Fruit fly (Drosophila melanogaster) whole organism, prepupa: ENCODE measurements around the gene Ir100a.

Experiments
- CG10631 ChIP-seq: fragments of 200-800 bp; sonication (Bioruptor generic); optimal IDR thresholded peaks from 2 replicates; lab custom pipeline; 2016; ENCODE audit warnings: missing biosample characterization, missing genetic modification characterization
- CG10669 ChIP-seq: fragments of 200-800 bp; sonication (Bioruptor generic); optimal IDR thresholded peaks from 3 replicates; lab custom pipeline; 2018; ENCODE audit warnings: missing biosample characterization, mild to moderate bottlenecking, missing genetic modification characterization, moderate library complexity
- CG11294 ChIP-seq: fragments of 200-800 bp; sonication (Bioruptor generic); IDR thresholded peaks from 2 replicates; pipeline ENCODE4 v1.3.6; 2022; ENCODE audit warnings: missing biosample characterization, missing genetic modification characterization
- CG11902 ChIP-seq: fragments of 200-800 bp; sonication (Bioruptor generic); optimal IDR thresholded peaks from 3 replicates; lab custom pipeline; 2016; ENCODE audit warnings: missing biosample characterization, missing genetic modification characterization
- CG15336 ChIP-seq: fragments of 200-800 bp; sonication (Bioruptor generic); IDR thresholded peaks from 2 replicates; pipeline ENCODE4 v1.3.6; 2022; ENCODE audit warnings: missing biosample characterization, missing genetic modification characterization
- CG3032 ChIP-seq: fragments of 200-800 bp; optimal IDR thresholded peaks from 2 replicates; lab custom pipeline; 2019; ENCODE audit warnings: missing biosample characterization, mild to moderate bottlenecking, missing genetic modification characterization, moderate library complexity
- CG31627 ChIP-seq: fragments of 200-800 bp; sonication (Bioruptor generic); optimal IDR thresholded peaks from 3 replicates; lab custom pipeline; 2016; ENCODE audit warnings: missing biosample characterization, missing genetic modification characterization
- CG32006 ChIP-seq: fragments of 200-800 bp; sonication (Bioruptor generic); optimal IDR thresholded peaks from 3 replicates; lab custom pipeline; 2017; ENCODE audit warnings: missing biosample characterization, mild to moderate bottlenecking, missing genetic modification characterization
- CG34406 ChIP-seq: fragments of 200-800 bp; sonication (Bioruptor generic); optimal IDR thresholded peaks from 3 replicates; lab custom pipeline; 2016; ENCODE audit warnings: missing biosample characterization, missing genetic modification characterization
- CG3919 ChIP-seq: fragments of 200-800 bp; sonication (Bioruptor generic); optimal IDR thresholded peaks from 3 replicates; lab custom pipeline; 2016; ENCODE audit warnings: missing biosample characterization, missing genetic modification characterization
- CG6163 ChIP-seq: fragments of 200-800 bp; sonication (Bioruptor generic); IDR thresholded peaks from 3 replicates; pipeline ENCODE4 v1.3.6; 2022; ENCODE audit warnings: missing biosample characterization, missing genetic modification characterization
- CG6276 ChIP-seq: fragments of 200-800 bp; sonication (Bioruptor generic); optimal IDR thresholded peaks from 2 replicates; lab custom pipeline; 2017; ENCODE audit warnings: missing biosample characterization, mild to moderate bottlenecking, missing genetic modification characterization
- CG6792 ChIP-seq: fragments of 200-800 bp; sonication (Bioruptor generic); optimal IDR thresholded peaks from 3 replicates; lab custom pipeline; 2016; ENCODE audit warnings: missing biosample characterization, missing genetic modification characterization
- CG6808 ChIP-seq: fragments of 200-800 bp; sonication (Bioruptor generic); optimal IDR thresholded peaks from 3 replicates; lab custom pipeline; 2017; ENCODE audit warnings: missing biosample characterization, missing genetic modification characterization, mild to moderate bottlenecking, moderate library complexity, missing genetic modification reagents
- CG6854 ChIP-seq: fragments of 200-800 bp; sonication (Bioruptor generic); optimal IDR thresholded peaks from 2 replicates; lab custom pipeline; 2017; ENCODE audit warnings: missing biosample characterization, mild to moderate bottlenecking, missing genetic modification characterization
- CG7368 ChIP-seq: fragments of 200-800 bp; sonication (Bioruptor generic); optimal IDR thresholded peaks from 3 replicates; lab custom pipeline; 2016; ENCODE audit warnings: missing biosample characterization, missing genetic modification characterization
- CG8119 ChIP-seq: fragments of 200-800 bp; sonication (Bioruptor generic); IDR thresholded peaks from 3 replicates; pipeline ENCODE4 v1.3.6; 2022; ENCODE audit warnings: missing biosample characterization, missing genetic modification characterization
- CG9139 ChIP-seq: fragments of 200-800 bp; sonication (Bioruptor generic); optimal IDR thresholded peaks from 3 replicates; lab custom pipeline; 2017; ENCODE audit warnings: missing biosample characterization, mild to moderate bottlenecking, missing genetic modification characterization
- Eip75B ChIP-seq: fragments of 200-800 bp; sonication (Bioruptor generic); optimal IDR thresholded peaks from 3 replicates; lab custom pipeline; 2016; ENCODE audit warnings: missing biosample characterization, missing genetic modification characterization
- Eip78C ChIP-seq: fragments of 200-800 bp; sonication (Bioruptor generic); peaks from one replicate; lab custom pipeline; 2016; ENCODE audit warnings: missing biosample characterization, missing genetic modification characterization
- Ets21C ChIP-seq: fragments of 200-800 bp; sonication (Bioruptor generic); optimal IDR thresholded peaks from 3 replicates; lab custom pipeline; 2016; ENCODE audit warnings: missing biosample characterization, missing genetic modification characterization
- Ets96B ChIP-seq: fragments of 200-800 bp; optimal IDR thresholded peaks from 2 replicates; lab custom pipeline; 2019; ENCODE audit warnings: missing biosample characterization, mild to moderate bottlenecking, missing genetic modification characterization, moderate library complexity
- Gug ChIP-seq: fragments of 200-800 bp; sonication (Bioruptor generic); IDR thresholded peaks from 2 replicates; pipeline ENCODE4 v1.3.6; 2022; ENCODE audit warnings: missing biosample characterization, missing genetic modification characterization
- Hr38 ChIP-seq: sonication (Bioruptor generic); optimal IDR thresholded peaks from 2 replicates; lab custom pipeline; 2016; ENCODE audit warnings: missing biosample characterization, missing genetic modification characterization
- Hr4 ChIP-seq: fragments of 200-800 bp; sonication (Bioruptor generic); optimal IDR thresholded peaks from 3 replicates; lab custom pipeline; 2016; ENCODE audit warnings: missing biosample characterization, missing genetic modification characterization
- Lpt ChIP-seq: fragments of 200-800 bp; sonication (Bioruptor generic); optimal IDR thresholded peaks from 3 replicates; lab custom pipeline; 2016; ENCODE audit warnings: missing biosample characterization, missing genetic modification characterization
- OdsH ChIP-seq: fragments of 200-800 bp; sonication (Bioruptor generic); optimal IDR thresholded peaks from 3 replicates; lab custom pipeline; 2016; ENCODE audit warnings: missing biosample characterization, missing genetic modification characterization
- Sox102F ChIP-seq: fragments of 200-800 bp; sonication (Bioruptor generic); optimal IDR thresholded peaks from 2 replicates; lab custom pipeline; 2016; ENCODE audit warnings: missing biosample characterization, mild to moderate bottlenecking, missing genetic modification characterization
- Sox14 ChIP-seq: fragments of 200-800 bp; sonication (Bioruptor generic); optimal IDR thresholded peaks from 3 replicates; lab custom pipeline; 2016; ENCODE audit warnings: missing biosample characterization, missing genetic modification characterization
- Sox15 ChIP-seq: fragments of 200-800 bp; sonication (Bioruptor generic); optimal IDR thresholded peaks from 3 replicates; lab custom pipeline; 2016; ENCODE audit warnings: missing biosample characterization, missing genetic modification characterization
- achi ChIP-seq: fragments of 200-800 bp; sonication (Bioruptor generic); optimal IDR thresholded peaks from 3 replicates; lab custom pipeline; 2016; ENCODE audit warnings: missing biosample characterization, missing genetic modification characterization
- acj6 ChIP-seq: fragments of 200-800 bp; sonication (Bioruptor generic); optimal IDR thresholded peaks from 3 replicates; lab custom pipeline; 2016; ENCODE audit warnings: missing biosample characterization, missing genetic modification characterization
- dsx ChIP-seq: fragments of 200-800 bp; optimal IDR thresholded peaks from 3 replicates; lab custom pipeline; 2019; ENCODE audit warnings: missing biosample characterization, mild to moderate bottlenecking, missing genetic modification characterization, moderate library complexity; ENCODE audit not compliant: poor library complexity, severe bottlenecking
- eg ChIP-seq: fragments of 200-800 bp; sonication (Bioruptor generic); IDR thresholded peaks from 3 replicates; pipeline ENCODE4 v1.3.6; 2022; ENCODE audit warnings: missing biosample characterization, missing genetic modification characterization
- esn ChIP-seq: fragments of 200-800 bp; sonication (Bioruptor generic); optimal IDR thresholded peaks from 2 replicates; lab custom pipeline; 2016; ENCODE audit warnings: missing biosample characterization, mild to moderate bottlenecking, missing genetic modification characterization, moderate library complexity
- fkh ChIP-seq: fragments of 200-800 bp; sonication (Bioruptor generic); optimal IDR thresholded peaks from 3 replicates; lab custom pipeline; 2017; ENCODE audit warnings: missing biosample characterization, mild to moderate bottlenecking, missing genetic modification characterization, moderate library complexity
- lz ChIP-seq: fragments of 200-800 bp; sonication (Bioruptor generic); optimal IDR thresholded peaks from 3 replicates; lab custom pipeline; 2016; ENCODE audit warnings: missing biosample characterization, missing genetic modification characterization
- net ChIP-seq: fragments of 200-800 bp; sonication (Bioruptor generic); optimal IDR thresholded peaks from 3 replicates; lab custom pipeline; 2016; ENCODE audit warnings: missing biosample characterization, missing genetic modification characterization
- pdm3 ChIP-seq: fragments of 200-800 bp; sonication (Bioruptor generic); optimal IDR thresholded peaks from 3 replicates; lab custom pipeline; 2016; ENCODE audit warnings: missing biosample characterization, missing genetic modification characterization
- salr ChIP-seq, 2 experiments: fragments of 200-800 bp; sonication (Bioruptor generic); optimal IDR thresholded peaks; 3 replicates each; lab custom pipeline; 2016 to 2018; ENCODE audit warnings: missing biosample characterization in 2 of 2, missing genetic modification characterization in 2 of 2, mild to moderate bottlenecking in 1 of 2
- ss ChIP-seq, 2 experiments: fragments of 200-800 bp; sonication (Bioruptor generic); optimal IDR thresholded peaks; 2 replicates in 1 of 2; 3 replicates in 1 of 2; lab custom pipeline; 2017 to 2018; ENCODE audit warnings: mild to moderate bottlenecking in 2 of 2, missing biosample characterization in 2 of 2, missing genetic modification characterization in 2 of 2, moderate library complexity in 1 of 2
- svp ChIP-seq: fragments of 200-800 bp; sonication (Bioruptor generic); peaks from one replicate; lab custom pipeline; 2016; ENCODE audit warnings: missing biosample characterization, missing genetic modification characterization
- topi ChIP-seq: fragments of 200-800 bp; sonication (Bioruptor generic); optimal IDR thresholded peaks from 3 replicates; lab custom pipeline; 2016; ENCODE audit warnings: missing biosample characterization, missing genetic modification characterization
- vri ChIP-seq: fragments of 200-800 bp; sonication (Bioruptor generic); optimal IDR thresholded peaks from 3 replicates; lab custom pipeline; 2016; ENCODE audit warnings: missing biosample characterization, mild to moderate bottlenecking, missing genetic modification characterization

Gene Ir100a

DNA sequence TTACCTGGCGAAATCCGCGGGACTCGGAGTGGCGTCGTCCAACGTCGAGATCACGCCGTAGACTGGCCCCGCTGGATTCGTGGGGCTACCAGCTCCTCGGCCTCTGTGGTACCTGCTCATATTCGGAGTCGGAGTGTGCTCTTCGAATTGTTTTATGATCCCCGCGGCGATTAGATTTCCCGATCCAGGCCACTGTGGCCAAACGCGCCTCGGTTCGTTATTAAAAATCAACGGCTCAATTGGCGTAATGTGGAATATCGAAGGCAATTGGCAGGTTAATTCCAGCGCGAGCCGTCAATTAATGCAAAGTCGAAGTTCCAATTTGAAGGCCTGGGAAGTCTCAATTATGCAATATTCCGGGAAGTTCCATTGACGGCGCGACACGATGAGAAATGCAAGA is 8.9 kb downstream of the Ir100a start:
- no peak for TF ChIP-seq CG11902 (GFP tag; lab: Kevin White, UChicago)
- peak; percentile 50 for TF ChIP-seq Eip78C (GFP tag; lab: Kevin White, UChicago)
- peak; percentile 16 for TF ChIP-seq CG6276 (GFP tag; lab: Kevin White, UChicago)

- TF ChIP-seq vri (GFP tag; lab: Kevin White, UChicago) (no peak), CG9139 (no peak), pdm3 (peak; percentile 18), net (GFP tag; lab: Kevin White, UChicago) (peak; percentile 21), CG8119 (GFP tag; lab: Robert Waterston, UW) (peak; percentile 64), Sox15 (no peak), CG6163 (peak; percentile 59; the same call in 2 of the 3 replicates), eg (GFP tag; lab: Robert Waterston, UW) (peak; percentile 67; the same call in 2 of the 3 replicates), fkh (GFP tag; lab: Kevin White, UChicago) (no peak), OdsH (GFP tag; lab: Kevin White, UChicago) (peak; percentile 15), Sox102F (no peak), CG6276 (GFP tag; lab: Kevin White, UChicago) (no peak), CG3919 (GFP tag; lab: Kevin White, UChicago) (peak; percentile 31), Ets21C (GFP tag; lab: Kevin White, UChicago) (no peak), Hr4 (GFP tag; lab: Kevin White, UChicago) (peak; percentile 43), CG6792 (GFP tag; lab: Kevin White, UChicago) (peak; percentile 1), CG31627 (GFP tag; lab: Kevin White, UChicago) (no peak), lz (peak; percentile 13), CG15336 (GFP tag; lab: Robert Waterston, UW) (peak; percentile 43; the same call in 1 of the 2 replicates), CG6854 (no peak), CG7368 (GFP tag; lab: Kevin White, UChicago) (no peak), achi (GFP tag; lab: Kevin White, UChicago) (peak; percentile 79), Gug (GFP tag; lab: Robert Waterston, UW) (no peak), ss (GFP tag; optimal IDR thresholded peaks at IDR 0.05; lab: Kevin White, UChicago) (peak; percentile 22 to 32), CG3032 (tag; lab: Kevin White, UChicago) (peak; percentile 41), salr (GFP tag; optimal IDR thresholded peaks at IDR 0.05; lab: Kevin White, UChicago) (no peak), Eip78C (GFP tag; lab: Kevin White, UChicago) (peak; percentile 60), CG11294 (GFP tag; lab: Robert Waterston, UW) (no peak), Ets96B (peak; percentile 32), CG10631 (GFP tag; lab: Kevin White, UChicago) (no peak), Eip75B (GFP tag; lab: Kevin White, UChicago) (no peak), acj6 (GFP tag; lab: Kevin White, UChicago) (no peak), topi (GFP tag; lab: Kevin White, UChicago) (peak; percentile 4), CG6808 (GFP tag; lab: Kevin White, UChicago) (peak; percentile 18), CG34406 (GFP tag; lab: Kevin White, UChicago) (no peak), CG32006 (GFP tag; lab: Kevin White, UChicago) (peak; percentile 51), svp (GFP tag; lab: Kevin White, UChicago) (no peak), Lpt (no peak), esn (GFP tag; lab: Kevin White, UChicago) (peak; percentile 25), Sox14 (GFP tag; lab: Kevin White, UChicago) (peak; percentile 11), Hr38 (GFP tag; lab: Kevin White, UChicago) (no peak), CG10669 (peak; percentile 50), dsx (peak; percentile 37)
- TF ChIP-seq, all 60 proteins: peak for 23
Measured at dm6 chr3R:31810073-31810530, 9.3 kb downstream of the Ir100a start, which contains the start of gene Rift. Rift (minus strand) TSS chr3R:31810186.
